Fruit fly (Drosophila melanogaster) whole organism, embryonic: ENCODE data around the gene fal.

Experiments used
- Atf3 ChIP-seq: fragments of 200-800 bp; sonication (Bioruptor generic); optimal IDR thresholded peaks from 3 replicates; lab custom pipeline; 2016; ENCODE audit warnings: missing biosample characterization, missing genetic modification characterization
- B-H2 ChIP-seq: fragments of 200-800 bp; sonication (Bioruptor generic); optimal IDR thresholded peaks from 2 replicates; lab custom pipeline; 2018; ENCODE audit warnings: missing biosample characterization, mild to moderate bottlenecking, missing genetic modification characterization
- BtbVII ChIP-seq: fragments of 200-800 bp; sonication (Bioruptor generic); optimal IDR thresholded peaks from 3 replicates; lab custom pipeline; 2017; ENCODE audit warnings: missing biosample characterization, mild to moderate bottlenecking, missing genetic modification characterization
- CG1024 ChIP-seq: fragments of 200-800 bp; sonication (Bioruptor generic); IDR thresholded peaks from 2 replicates; pipeline ENCODE4 v1.3.6; 2022; ENCODE audit warnings: missing biosample characterization, missing genetic modification characterization
- CG10274 ChIP-seq: fragments of 200-800 bp; sonication (Bioruptor generic); optimal IDR thresholded peaks from 3 replicates; lab custom pipeline; 2017; ENCODE audit warnings: missing biosample characterization, mild to moderate bottlenecking, missing genetic modification characterization
- CG10543 ChIP-seq: fragments of 200-800 bp; sonication (Bioruptor generic); optimal IDR thresholded peaks from 3 replicates; lab custom pipeline; 2017; ENCODE audit warnings: missing biosample characterization, mild to moderate bottlenecking, missing genetic modification characterization, moderate library complexity
- CG11560 ChIP-seq: fragments of 200-800 bp; sonication (Bioruptor generic); IDR thresholded peaks from 3 replicates; pipeline ENCODE4 v1.3.6; 2022; ENCODE audit warnings: missing biosample characterization, missing genetic modification characterization
- CG12155 ChIP-seq: fragments of 200-800 bp; sonication (Bioruptor generic); optimal IDR thresholded peaks from 3 replicates; lab custom pipeline; 2016; ENCODE audit warnings: missing biosample characterization, missing genetic modification characterization
- CG13296 ChIP-seq: fragments of 200-800 bp; sonication (Bioruptor generic); optimal IDR thresholded peaks from 3 replicates; lab custom pipeline; 2018; ENCODE audit warnings: missing biosample characterization, mild to moderate bottlenecking, missing genetic modification characterization
- CG14441 ChIP-seq: fragments of 200-800 bp; sonication (Bioruptor generic); IDR thresholded peaks from 2 replicates; pipeline ENCODE4 v1.3.6; 2022; ENCODE audit warnings: missing biosample characterization, missing genetic modification characterization
- CG17328 ChIP-seq: fragments of 200-800 bp; sonication (Bioruptor generic); IDR thresholded peaks from 2 replicates; pipeline ENCODE4 v1.3.6; 2022; ENCODE audit warnings: missing biosample characterization, missing genetic modification characterization
- CG17802 ChIP-seq: fragments of 200-800 bp; sonication (Bioruptor generic); optimal IDR thresholded peaks from 2 replicates; lab custom pipeline; 2018; ENCODE audit warnings: missing biosample characterization, mild to moderate bottlenecking, missing genetic modification characterization, moderate library complexity
- CG1792 ChIP-seq: fragments of 200-800 bp; sonication (Bioruptor generic); optimal IDR thresholded peaks from 2 replicates; lab custom pipeline; 2016; ENCODE audit warnings: missing biosample characterization, missing genetic modification characterization
- CG2116 ChIP-seq: fragments of 200-800 bp; sonication (Bioruptor generic); optimal IDR thresholded peaks from 3 replicates; lab custom pipeline; 2018; ENCODE audit warnings: missing biosample characterization, mild to moderate bottlenecking, missing genetic modification characterization
- CG2678 ChIP-seq: fragments of 200-800 bp; sonication (Bioruptor generic); optimal IDR thresholded peaks from 3 replicates; lab custom pipeline; 2019; ENCODE audit warnings: missing biosample characterization, mild to moderate bottlenecking, missing genetic modification characterization, moderate library complexity
- CG3163 ChIP-seq: fragments of 200-800 bp; sonication (Bioruptor generic); optimal IDR thresholded peaks from 3 replicates; lab custom pipeline; 2016; ENCODE audit warnings: missing biosample characterization, missing genetic modification characterization
- CG32772 ChIP-seq: fragments of 200-800 bp; sonication (Bioruptor generic); IDR thresholded peaks from 2 replicates; pipeline ENCODE4 v1.3.6; 2022; ENCODE audit warnings: missing biosample characterization, missing genetic modification characterization
- CG4360 ChIP-seq: fragments of 200-800 bp; sonication (Bioruptor generic); IDR thresholded peaks from 2 replicates; pipeline ENCODE4 v1.3.6; 2022; ENCODE audit warnings: missing biosample characterization, missing genetic modification characterization
- CG43689 ChIP-seq: fragments of 200-800 bp; sonication (Bioruptor generic); IDR thresholded peaks from 2 replicates; pipeline ENCODE4 v1.3.6; 2022; ENCODE audit warnings: missing biosample characterization, missing genetic modification characterization
- CG6683 ChIP-seq: fragments of 200-800 bp; sonication (Bioruptor generic); optimal IDR thresholded peaks from 2 replicates; lab custom pipeline; 2017; ENCODE audit warnings: missing biosample characterization, mild to moderate bottlenecking, missing genetic modification characterization, missing genetic modification reagents
- CG6765 ChIP-seq: fragments of 200-800 bp; sonication (Bioruptor generic); optimal IDR thresholded peaks from 3 replicates; lab custom pipeline; 2017; ENCODE audit warnings: missing biosample characterization, mild to moderate bottlenecking, missing genetic modification characterization
- CG7271 ChIP-seq: fragments of 200-800 bp; sonication (Bioruptor generic); optimal IDR thresholded peaks from 2 replicates; lab custom pipeline; 2018; ENCODE audit warnings: missing biosample characterization, mild to moderate bottlenecking, missing genetic modification characterization, moderate library complexity
- CG9215 ChIP-seq: fragments of 200-800 bp; sonication (Bioruptor generic); IDR thresholded peaks from 2 replicates; pipeline ENCODE4 v1.3.6; 2022; ENCODE audit warnings: missing biosample characterization, missing genetic modification characterization
- Ets97D ChIP-seq: fragments of 200-800 bp; sonication (Bioruptor generic); optimal IDR thresholded peaks from 3 replicates; lab custom pipeline; 2016; ENCODE audit warnings: missing biosample characterization, missing genetic modification characterization
- HLH54F ChIP-seq: fragments of 200-800 bp; sonication (Bioruptor generic); optimal IDR thresholded peaks from 3 replicates; lab custom pipeline; 2016; ENCODE audit warnings: missing biosample characterization, missing genetic modification characterization
- HmgZ ChIP-seq: fragments of 200-800 bp; sonication (Bioruptor generic); optimal IDR thresholded peaks from 2 replicates; lab custom pipeline; 2018; ENCODE audit warnings: missing biosample characterization, mild to moderate bottlenecking, missing genetic modification characterization
- MBD-R2 ChIP-seq: fragments of 200-800 bp; sonication (Bioruptor generic); IDR thresholded peaks from 2 replicates; pipeline ENCODE4 v1.3.6; 2022; ENCODE audit warnings: missing biosample characterization, missing genetic modification characterization
- Meics ChIP-seq: fragments of 200-800 bp; sonication (Bioruptor generic); optimal IDR thresholded peaks from 2 replicates; lab custom pipeline; 2017; ENCODE audit warnings: missing biosample characterization, mild to moderate bottlenecking, missing genetic modification characterization
- Nf-YA ChIP-seq: fragments of 200-800 bp; sonication (Bioruptor generic); IDR thresholded peaks from 2 replicates; pipeline ENCODE4 v1.3.6; 2022; ENCODE audit warnings: missing biosample characterization, missing genetic modification characterization
- Sry-β ChIP-seq: fragments of 200-800 bp; sonication (Bioruptor generic); optimal IDR thresholded peaks from 2 replicates; lab custom pipeline; 2018; ENCODE audit warnings: missing biosample characterization, mild to moderate bottlenecking, missing genetic modification characterization, moderate library complexity
- Vsx1 ChIP-seq: fragments of 200-800 bp; sonication (Bioruptor generic); optimal IDR thresholded peaks from 2 replicates; lab custom pipeline; 2017; ENCODE audit warnings: missing biosample characterization, mild to moderate bottlenecking, missing genetic modification characterization, missing genetic modification reagents
- az2 ChIP-seq: fragments of 200-800 bp; sonication (Bioruptor generic); optimal IDR thresholded peaks from 3 replicates; lab custom pipeline; 2016; ENCODE audit warnings: missing biosample characterization, missing genetic modification characterization
- bigmax ChIP-seq: fragments of 200-800 bp; sonication (Bioruptor generic); optimal IDR thresholded peaks from 2 replicates; lab custom pipeline; 2018; ENCODE audit warnings: missing biosample characterization, mild to moderate bottlenecking, missing genetic modification characterization
- btn ChIP-seq: fragments of 200-800 bp; sonication (Bioruptor generic); optimal IDR thresholded peaks from 2 replicates; lab custom pipeline; 2016; ENCODE audit warnings: missing biosample characterization, missing genetic modification characterization
- dan ChIP-seq: fragments of 200-800 bp; sonication (Bioruptor generic); IDR thresholded peaks from 2 replicates; pipeline ENCODE4 v1.3.6; 2022; ENCODE audit warnings: missing biosample characterization, missing genetic modification characterization
- dimm ChIP-seq: fragments of 200-800 bp; sonication (Bioruptor generic); IDR thresholded peaks from 2 replicates; pipeline ENCODE4 v1.3.6; 2022; ENCODE audit warnings: missing biosample characterization, missing genetic modification characterization
- dmrt11E ChIP-seq: fragments of 200-800 bp; sonication (Bioruptor generic); optimal IDR thresholded peaks from 3 replicates; lab custom pipeline; 2018; ENCODE audit warnings: missing biosample characterization, mild to moderate bottlenecking, missing genetic modification characterization, moderate library complexity
- fru ChIP-seq: fragments of >200 bp; optimal IDR thresholded peaks from 2 replicates; lab custom pipeline; 2017
- gfzf ChIP-seq: fragments of 200-800 bp; sonication (Bioruptor generic); optimal IDR thresholded peaks from 2 replicates; lab custom pipeline; 2016; ENCODE audit warnings: missing biosample characterization, mild to moderate bottlenecking, missing genetic modification characterization, moderate library complexity
- ham ChIP-seq: fragments of 200-800 bp; sonication (Bioruptor generic); IDR thresholded peaks from 2 replicates; pipeline ENCODE4 v1.3.6; 2022; ENCODE audit warnings: missing biosample characterization, missing genetic modification characterization
- hbn ChIP-seq: fragments of 200-800 bp; sonication (Bioruptor generic); IDR thresholded peaks from 2 replicates; pipeline ENCODE4 v1.3.6; 2022; ENCODE audit warnings: missing biosample characterization, missing genetic modification characterization; ENCODE audit not compliant: partially characterized antibody
- her ChIP-seq: fragments of 200-800 bp; sonication (Bioruptor generic); optimal IDR thresholded peaks from 2 replicates; lab custom pipeline; 2016; ENCODE audit warnings: missing biosample characterization, missing genetic modification characterization
- ind ChIP-seq: fragments of 200-800 bp; sonication (Bioruptor generic); optimal IDR thresholded peaks from 3 replicates; lab custom pipeline; 2016; ENCODE audit warnings: missing biosample characterization, missing genetic modification characterization
- jigr1 ChIP-seq: fragments of 200-800 bp; sonication (Bioruptor generic); IDR thresholded peaks from 3 replicates; pipeline ENCODE4 v1.3.6; 2022; ENCODE audit warnings: missing biosample characterization, missing genetic modification characterization
- onecut ChIP-seq: fragments of 200-800 bp; sonication (Bioruptor generic); IDR thresholded peaks from 2 replicates; pipeline ENCODE4 v1.3.6; 2022; ENCODE audit warnings: missing biosample characterization, missing genetic modification characterization
- pum ChIP-seq: fragments of 200-800 bp; sonication (Bioruptor generic); optimal IDR thresholded peaks from 2 replicates; lab custom pipeline; 2016; ENCODE audit warnings: missing biosample characterization, missing genetic modification characterization
- schlank ChIP-seq: fragments of 200-800 bp; sonication (Bioruptor generic); optimal IDR thresholded peaks from 2 replicates; lab custom pipeline; 2018; ENCODE audit warnings: missing biosample characterization, mild to moderate bottlenecking, missing genetic modification characterization
- sd ChIP-seq: fragments of 200-800 bp; sonication (Bioruptor generic); optimal IDR thresholded peaks from 3 replicates; lab custom pipeline; 2018; ENCODE audit warnings: missing biosample characterization, mild to moderate bottlenecking, missing genetic modification characterization, moderate library complexity
- sima ChIP-seq: fragments of 200-800 bp; sonication (Bioruptor generic); optimal IDR thresholded peaks from 2 replicates; lab custom pipeline; 2016; ENCODE audit warnings: missing biosample characterization, missing genetic modification characterization
- wek ChIP-seq: fragments of 200-800 bp; sonication (Bioruptor generic); optimal IDR thresholded peaks from 3 replicates; lab custom pipeline; 2018; ENCODE audit warnings: missing biosample characterization, mild to moderate bottlenecking, missing genetic modification characterization, moderate library complexity
- zfh1 ChIP-seq: fragments of 200-800 bp; sonication (Bioruptor generic); IDR thresholded peaks from 3 replicates; pipeline ENCODE4 v1.3.6; 2022; ENCODE audit warnings: missing biosample characterization, missing genetic modification characterization

fal gene

dm6 chr3L:19337398-19338086 lies 43.2 kb downstream of the fal start, which contains the start of gene pip (continued):
- TF ChIP-seq CG13296 = peak; percentile 80
- TF ChIP-seq zfh1 (GFP tag; lab: Robert Waterston, UW) = no peak
- TF ChIP-seq hbn = no peak
- peak; percentile 85 for TF ChIP-seq wek (GFP tag; lab: Kevin White, UChicago)
- TF ChIP-seq Vsx1 = peak; percentile 70
- TF ChIP-seq pum = no peak
- no peak for TF ChIP-seq CG9215 (GFP tag; lab: Robert Waterston, UW)
- peak; percentile 8 for TF ChIP-seq Atf3 (GFP tag; lab: Kevin White, UChicago)
- no peak for TF ChIP-seq ham (GFP tag; lab: Robert Waterston, UW)
- no peak for TF ChIP-seq Ets97D
- peak; percentile 68 for TF ChIP-seq CG2678 (tag; lab: Kevin White, UChicago)
- no peak for TF ChIP-seq CG17328 (GFP tag; lab: Robert Waterston, UW)
- TF ChIP-seq BtbVII (GFP tag; lab: Kevin White, UChicago) = peak; percentile 65
- no peak for TF ChIP-seq gfzf (GFP tag; lab: Kevin White, UChicago)
- peak; percentile 51 for TF ChIP-seq CG6683 (GFP tag; lab: Kevin White, UChicago)
- no peak for TF ChIP-seq ind (GFP tag; lab: Kevin White, UChicago)
- TF ChIP-seq her (GFP tag; lab: Kevin White, UChicago) = peak; percentile 51
- TF ChIP-seq CG32772 = no peak
- no peak for TF ChIP-seq CG7271
- TF ChIP-seq CG6765 (GFP tag; lab: Kevin White, UChicago) = peak; percentile 24
- TF ChIP-seq az2 (GFP tag; lab: Kevin White, UChicago) = no peak
- peak; percentile 47 for TF ChIP-seq HmgZ (tag; lab: Kevin White, UChicago)
- no peak for TF ChIP-seq CG1024 (GFP tag; lab: Robert Waterston, UW)
- TF ChIP-seq CG17802 (tag; lab: Kevin White, UChicago) = no peak
- TF ChIP-seq jigr1 = no peak
- no peak for TF ChIP-seq btn (GFP tag; lab: Kevin White, UChicago)
- TF ChIP-seq CG3163 (GFP tag; lab: Kevin White, UChicago) = peak; percentile 95
- peak; percentile 17 for TF ChIP-seq B-H2 (GFP tag; lab: Kevin White, UChicago)
- no peak for TF ChIP-seq CG4360 (GFP tag; lab: Robert Waterston, UW)
- TF ChIP-seq CG43689 (GFP tag; lab: Robert Waterston, UW) = no peak
- TF ChIP-seq CG1792 = peak; percentile 50
- no peak for TF ChIP-seq CG10274 (GFP tag; lab: Kevin White, UChicago)
- peak; percentile 60 for TF ChIP-seq CG10543
- no peak for TF ChIP-seq sd (tag; lab: Kevin White, UChicago)
- TF ChIP-seq CG11560 (tag; lab: Robert Waterston, UW) = no peak
- no peak for TF ChIP-seq CG14441 (GFP tag; lab: Robert Waterston, UW)
- TF ChIP-seq sima (GFP tag; lab: Kevin White, UChicago) = no peak
- no peak for TF ChIP-seq fru (lab: Kevin White, UChicago)
- peak; percentile 53 for TF ChIP-seq schlank (tag; lab: Kevin White, UChicago)
- TF ChIP-seq HLH54F (GFP tag; lab: Kevin White, UChicago) = no peak
- no peak for TF ChIP-seq dan (GFP tag; lab: Robert Waterston, UW)
- no peak for TF ChIP-seq Nf-YA
- TF ChIP-seq MBD-R2 (GFP tag; lab: Robert Waterston, UW) = no peak; the same call in 1 of the 2 replicates
- no peak for TF ChIP-seq Sry-β
- peak; percentile 26 for TF ChIP-seq CG2116 (GFP tag; lab: Kevin White, UChicago)
- no peak for TF ChIP-seq CG12155 (GFP tag; lab: Kevin White, UChicago)
- TF ChIP-seq dmrt11E = no peak
- peak; percentile 65 for TF ChIP-seq Meics (GFP tag; lab: Kevin White, UChicago)
- TF ChIP-seq bigmax (GFP tag; lab: Kevin White, UChicago) = no peak
- TF ChIP-seq dimm = no peak
- peak; percentile 15; the same call in 1 of the 2 replicates for TF ChIP-seq onecut (GFP tag; lab: Robert Waterston, UW)
